Fruit fly (Drosophila melanogaster): ENCODE results near the gene CG32669.
A peak's percentile ranks its signal among the peaks of the same experiment; 100 is the strongest.

The CG32669 gene

dm6 chrX:10816856-10817255, 28.0 kb downstream of the CG32669 start (continued):
- TF ChIP-seq CG17612 (GFP tag; IDR thresholded peaks at IDR 0.05) (no peak), abd-A (tag; optimal IDR thresholded peaks at IDR 0.05) (peak; percentile 70), tna (GFP tag; IDR thresholded peaks at IDR 0.05; ENCODE audit: partially characterized antibody) (no peak), nau (GFP tag; optimal IDR thresholded peaks at IDR 0.05) (no peak), HHEX (GFP tag; optimal IDR thresholded peaks at IDR 0.05) (no peak), CG9876 (GFP tag; optimal IDR thresholded peaks at IDR 0.05) (no peak), CG10274 (GFP tag; optimal IDR thresholded peaks at IDR 0.05) (no peak), jumu (GFP tag; optimal IDR thresholded peaks at IDR 0.05) (no peak), z (GFP tag; IDR thresholded peaks at IDR 0.05) (peak; percentile 98), CG9817 (tag; optimal IDR thresholded peaks at IDR 0.05) (no peak), schlank (tag; optimal IDR thresholded peaks at IDR 0.05) (no peak), cas (GFP tag; IDR thresholded peaks at IDR 0.05) (no peak), sim (GFP tag; IDR thresholded peaks at IDR 0.05) (no peak), ato (GFP tag; IDR thresholded peaks at IDR 0.05; ENCODE audit: partially characterized antibody) (no peak), D19B (GFP tag; optimal IDR thresholded peaks at IDR 0.05) (no peak), Xbp1 (GFP tag; optimal IDR thresholded peaks at IDR 0.05) (no peak), kni (GFP tag; optimal IDR thresholded peaks at IDR 0.05) (peak; percentile 5), CG16863 (GFP tag; optimal IDR thresholded peaks at IDR 0.05) (no peak), pros (GFP tag; optimal IDR thresholded peaks at IDR 0.05) (peak; percentile 56), HmgD (GFP tag; optimal IDR thresholded peaks at IDR 0.05) (no peak), ssp (GFP tag; IDR thresholded peaks at IDR 0.05) (no peak), Hmr (GFP tag; optimal IDR thresholded peaks at IDR 0.05) (no peak), CG13894 (tag; optimal IDR thresholded peaks at IDR 0.05) (peak; percentile 14), exex (tag; optimal IDR thresholded peaks at IDR 0.05) (no peak), Fer1 (GFP tag; optimal IDR thresholded peaks at IDR 0.05) (no peak), HmgZ (tag; optimal IDR thresholded peaks at IDR 0.05) (no peak), tap (tag; optimal IDR thresholded peaks at IDR 0.05) (no peak), tio (GFP tag; optimal IDR thresholded peaks at IDR 0.05) (no peak), gce (GFP tag; IDR thresholded peaks at IDR 0.05) (no peak), cg (GFP tag; optimal IDR thresholded peaks at IDR 0.05) (peak; percentile 94), CG16779 (GFP tag; IDR thresholded peaks at IDR 0.05) (no peak), CG6689 (GFP tag; IDR thresholded peaks at IDR 0.05) (no peak), scrt (GFP tag; optimal IDR thresholded peaks at IDR 0.05) (no peak), CG10267 (tag; optimal IDR thresholded peaks at IDR 0.05) (no peak), hkb (optimal IDR thresholded peaks at IDR 0.05) (no peak), hkb (GFP tag; IDR thresholded peaks at IDR 0.05) (no peak), ab (GFP tag; optimal IDR thresholded peaks at IDR 0.05) (no peak), CG12219 (GFP tag; optimal IDR thresholded peaks at IDR 0.05) (no peak), CG18619 (GFP tag; optimal IDR thresholded peaks at IDR 0.05) (no peak), Dbx (GFP tag; IDR thresholded peaks at IDR 0.05) (no peak)

dm6 chrX:10815511-10816080, 29.3 kb downstream of the CG32669 start:
- peak; percentile 20; the same call in 1 of the 2 replicates for TF ChIP-seq Rfx (GFP tag; IDR thresholded peaks at IDR 0.05)
- TF ChIP-seq CG8765 (GFP tag; IDR thresholded peaks at IDR 0.05): 0 out of 2 replicates have a peak, but pooled peaks have one; percentile 13
- peak; percentile 82 for TF ChIP-seq zf30C (GFP tag; optimal IDR thresholded peaks at IDR 0.05)
- TF ChIP-seq CG14441 (GFP tag; IDR thresholded peaks at IDR 0.05): no peak
- peak; percentile 89 for TF ChIP-seq Adf1 (GFP tag; IDR thresholded peaks at IDR 0.05)
- peak; percentile 14; the same call in 1 of the 2 replicates for TF ChIP-seq sob (GFP tag; IDR thresholded peaks at IDR 0.05)
- no peak for TF ChIP-seq CG12104 (GFP tag; optimal IDR thresholded peaks at IDR 0.05)
- no peak for TF ChIP-seq CG8290 (GFP tag; optimal IDR thresholded peaks at IDR 0.05)
- TF ChIP-seq CG8290 (tag; optimal IDR thresholded peaks at IDR 0.05): peak in 1 of 2 experiments; percentile 35
- peak; percentile 35 for TF ChIP-seq grn (GFP tag; optimal IDR thresholded peaks at IDR 0.05)
- TF ChIP-seq CG2199 (GFP tag; IDR thresholded peaks at IDR 0.05): peak; percentile 69
- 0 out of 3 replicates have a peak, but pooled peaks have one; percentile 31 for TF ChIP-seq otp (GFP tag; IDR thresholded peaks at IDR 0.05)
- TF ChIP-seq Elba2 (GFP tag; optimal IDR thresholded peaks at IDR 0.05): no peak
- peak; percentile 25; the same call in 1 of the 2 replicates for TF ChIP-seq seq (GFP tag; IDR thresholded peaks at IDR 0.05)

Measured in whole organism, embryonic.